Worm (Caenorhabditis elegans): ENCODE measurements around the gene gcs-1.

The gcs-1 gene

ce11 chrII:9062261-9062948 is 24.3 kb upstream of the gcs-1 start:
- no peak for TF ChIP-seq ceh-43 (GFP tag; optimal IDR thresholded peaks at IDR 0.05)
- no peak for TF ChIP-seq ztf-11 (tag; optimal IDR thresholded peaks at IDR 0.05)
- TF ChIP-seq elt-1 (tag; optimal IDR thresholded peaks at IDR 0.05; ENCODE audit: borderline replicate concordance, insufficient read depth) = no peak
- TF ChIP-seq unc-39 (tag; optimal IDR thresholded peaks at IDR 0.05) = no peak
- TF ChIP-seq elt-3 (tag; optimal IDR thresholded peaks at IDR 0.05) = no peak
- no peak for TF ChIP-seq nhr-28 (tag; optimal IDR thresholded peaks at IDR 0.05)
- TF ChIP-seq mls-2 (tag; optimal IDR thresholded peaks at IDR 0.05) = no peak
- no peak for TF ChIP-seq blmp-1 (tag; optimal IDR thresholded peaks at IDR 0.05)
- no peak for TF ChIP-seq tbx-8 (GFP tag; optimal IDR thresholded peaks at IDR 0.05)
- no peak for TF ChIP-seq hlh-1 (tag; optimal IDR thresholded peaks at IDR 0.05)
- TF ChIP-seq lin-13 (tag; optimal IDR thresholded peaks at IDR 0.05) = no peak
- no peak for TF ChIP-seq nhr-12 (tag; optimal IDR thresholded peaks at IDR 0.05)

DNA sequence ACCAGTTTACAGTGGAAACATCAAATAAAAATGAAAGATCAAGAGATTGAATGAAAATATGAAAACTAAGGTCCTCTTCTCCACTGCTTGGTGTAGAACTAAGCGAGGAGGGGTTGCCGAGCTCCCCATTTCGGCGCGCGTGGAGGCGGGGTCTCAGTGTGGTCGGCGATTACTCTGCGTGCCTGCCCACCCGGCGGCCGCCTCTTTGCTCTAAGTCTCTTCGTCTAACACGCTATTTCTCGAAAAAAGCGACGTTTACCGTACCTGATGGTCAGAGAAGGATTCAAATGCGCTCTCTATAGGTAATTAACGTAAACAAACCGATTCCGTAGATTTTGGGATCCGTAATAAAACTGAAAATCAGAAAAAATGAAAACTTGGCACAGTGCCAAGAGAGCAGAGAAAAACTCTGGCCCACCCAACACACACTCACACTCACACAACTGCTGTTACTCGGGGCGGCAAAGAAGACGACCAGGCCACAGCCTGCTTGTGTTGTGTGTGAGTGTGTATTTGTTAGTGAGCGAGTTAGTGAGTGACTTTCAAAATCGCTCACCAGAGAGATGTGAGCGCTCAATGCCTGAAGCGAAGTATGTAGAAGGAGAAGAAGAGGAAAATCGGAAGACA is 23.6 kb upstream of the gcs-1 start:
- peak; percentile 26 for TF ChIP-seq pha-4 (tag; optimal IDR thresholded peaks at IDR 0.05)
- peak; percentile 49 for TF ChIP-seq lin-13 (tag; optimal IDR thresholded peaks at IDR 0.05)
- TF ChIP-seq mls-2 (tag; optimal IDR thresholded peaks at IDR 0.05) = peak; percentile 53
- no peak for TF ChIP-seq unc-120 (tag; optimal IDR thresholded peaks at IDR 0.05; ENCODE audit: poor library complexity, severe bottlenecking)
- TF ChIP-seq nhr-76 (tag; optimal IDR thresholded peaks at IDR 0.05) = no peak
- no peak for TF ChIP-seq ceh-39 (tag; optimal IDR thresholded peaks at IDR 0.05)
- peak; percentile 22 for TF ChIP-seq cnd-1 (tag; optimal IDR thresholded peaks at IDR 0.05)
- TF ChIP-seq unc-62 (GFP tag; optimal IDR thresholded peaks at IDR 0.05) = peak; percentile 1
- TF ChIP-seq tbx-8 (GFP tag; optimal IDR thresholded peaks at IDR 0.05) = no peak
- TF ChIP-seq ceh-43 (GFP tag; optimal IDR thresholded peaks at IDR 0.05) = peak; percentile 31
- no peak for TF ChIP-seq nhr-28 (tag; optimal IDR thresholded peaks at IDR 0.05)
- TF ChIP-seq ztf-11 (tag; optimal IDR thresholded peaks at IDR 0.05) = no peak
- TF ChIP-seq flh-1 (GFP tag; optimal IDR thresholded peaks at IDR 0.05) = no peak
- peak; percentile 49 for TF ChIP-seq sptf-1 (tag; optimal IDR thresholded peaks at IDR 0.05)
- no peak for TF ChIP-seq snpc-4 (tag; optimal IDR thresholded peaks at IDR 0.05)
- TF ChIP-seq ceh-83 (GFP tag; optimal IDR thresholded peaks at IDR 0.05) = no peak
- TF ChIP-seq ces-1 (GFP tag; optimal IDR thresholded peaks at IDR 0.05) = peak; percentile 76
- no peak for TF ChIP-seq lin-32 (GFP tag; optimal IDR thresholded peaks at IDR 0.05)
- no peak for TF ChIP-seq unc-39 (tag; optimal IDR thresholded peaks at IDR 0.05)
- no peak for TF ChIP-seq elt-3 (tag; optimal IDR thresholded peaks at IDR 0.05)
- no peak for TF ChIP-seq zip-8 (tag; optimal IDR thresholded peaks at IDR 0.05)
- TF ChIP-seq nhr-12 (tag; optimal IDR thresholded peaks at IDR 0.05) = no peak
- no peak for TF ChIP-seq mab-5 (tag; optimal IDR thresholded peaks at IDR 0.05)
- no peak for TF ChIP-seq drap-1 (GFP tag; optimal IDR thresholded peaks at IDR 0.05)
- TF ChIP-seq hlh-1 (tag; optimal IDR thresholded peaks at IDR 0.05) = peak; percentile 92
- TF ChIP-seq elt-1 (tag; optimal IDR thresholded peaks at IDR 0.05; ENCODE audit: borderline replicate concordance, insufficient read depth) = no peak
- TF ChIP-seq mep-1 (tag; optimal IDR thresholded peaks at IDR 0.05) = peak; percentile 40
- no peak for TF ChIP-seq bed-3 (GFP tag; optimal IDR thresholded peaks at IDR 0.05)
- peak; percentile 5 for TF ChIP-seq ham-2 (GFP tag; optimal IDR thresholded peaks at IDR 0.05)
- TF ChIP-seq nhr-2 (tag; optimal IDR thresholded peaks at IDR 0.05) = peak; percentile 66
- TF ChIP-seq blmp-1 (tag; optimal IDR thresholded peaks at IDR 0.05) = no peak
- TF ChIP-seq sem-2 (GFP tag; optimal IDR thresholded peaks at IDR 0.05) = no peak
- no peak for TF ChIP-seq M03D4.4 (tag; optimal IDR thresholded peaks at IDR 0.05)
- peak; percentile 22 for TF ChIP-seq nhr-237 (tag; optimal IDR thresholded peaks at IDR 0.05)
- peak; percentile 16 for TF ChIP-seq lsy-2 (tag; optimal IDR thresholded peaks at IDR 0.05)

ce11 chrII:9061099-9061498 is 23.0 kb upstream of the gcs-1 start, which contains the start of gene T24B8.3:
Gene T24B8.3, minus strand, starts transcription at chrII:9061137.
- TF ChIP-seq ztf-11 (tag; optimal IDR thresholded peaks at IDR 0.05) (no peak), elt-1 (tag; optimal IDR thresholded peaks at IDR 0.05; ENCODE audit: borderline replicate concordance, insufficient read depth) (peak; percentile 3), lsy-2 (tag; optimal IDR thresholded peaks at IDR 0.05) (peak; percentile 13)
